Fruit fly (Drosophila melanogaster) Kc167 (cell line): ENCODE measurements around the gene scramb2.

Source experiments
- Sin3A ChIP-seq: fragments of >200 bp; optimal IDR thresholded peaks from 2 replicates; lab custom pipeline; 2018; ENCODE audit warnings: missing external identifiers
- psq ChIP-seq: fragments of >200 bp; optimal IDR thresholded peaks from 2 replicates; lab custom pipeline; 2017; ENCODE audit warnings: missing external identifiers

DNA sequence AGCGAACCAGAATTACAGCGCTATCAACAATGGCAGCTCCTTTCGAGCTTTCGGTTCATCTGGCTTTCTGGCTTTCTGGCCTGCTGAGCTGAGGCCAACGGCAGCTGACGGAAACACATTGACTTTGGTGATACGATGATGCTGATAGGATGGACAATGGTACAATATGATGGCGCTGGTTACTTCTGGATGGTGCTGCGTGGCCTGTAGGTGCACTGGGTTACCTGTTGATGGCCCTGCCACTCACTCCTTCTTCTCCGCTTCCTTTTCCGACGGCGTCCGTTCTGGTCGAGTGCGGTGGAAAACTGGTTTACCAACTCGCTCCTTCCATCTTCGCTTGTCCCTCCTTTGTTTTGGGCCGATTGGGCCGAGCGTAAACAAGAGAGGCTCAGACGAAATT is 28.2 kb upstream of the scramb2 start:
- TF ChIP-seq Sin3A (lab: Kevin White, UChicago) (no peak), psq (lab: Kevin White, UChicago) (no peak)
